Worm (Caenorhabditis elegans) whole organism, early embryonic: ENCODE data around the gene F13E9.16.
A peak's percentile ranks its signal among the peaks of the same experiment; 100 is the strongest.

Source experiments
- B0310.2 ChIP-seq: sonication (generic microtip); optimal IDR thresholded peaks from 2 replicates; lab custom pipeline; 2016; ENCODE audit warnings: mild to moderate bottlenecking, missing genetic modification characterization, missing compliant biosample characterization
- F13C5.2 ChIP-seq: sonication (generic microtip); optimal IDR thresholded peaks from 2 replicates; lab custom pipeline; 2017; ENCODE audit warnings: mild to moderate bottlenecking, missing genetic modification characterization, inconsistent platforms, missing compliant biosample characterization
- aly-1 ChIP-seq: sonication (generic microtip); optimal IDR thresholded peaks from 2 replicates; lab custom pipeline; 2016; ENCODE audit warnings: missing genetic modification characterization, missing compliant biosample characterization
- ama-1 ChIP-seq: fragments of 150-350 bp; optimal IDR thresholded peaks from 2 replicates; lab custom pipeline; 2014
- ceh-13 ChIP-seq: fragments of 200-800 bp; sonication (Bioruptor generic); optimal IDR thresholded peaks from 2 replicates; lab custom pipeline; 2018; ENCODE audit warnings: mild to moderate bottlenecking, missing genetic modification characterization, missing compliant biosample characterization
- ceh-36 ChIP-seq: sonication (generic microtip); optimal IDR thresholded peaks from 2 replicates; lab custom pipeline; 2016; ENCODE audit warnings: missing genetic modification characterization, inconsistent platforms, missing compliant biosample characterization
- ets-7 ChIP-seq: sonication (generic microtip); optimal IDR thresholded peaks from 2 replicates; lab custom pipeline; 2016; ENCODE audit warnings: missing genotype, missing genetic modification characterization, missing compliant biosample characterization
- flt-1 ChIP-seq: fragments of 200-800 bp; sonication (Bioruptor generic); IDR thresholded peaks from 2 replicates; pipeline ENCODE4 v1.3.6; 2022; ENCODE audit warnings: missing genetic modification characterization, missing compliant biosample characterization
- hmbx-1 ChIP-seq: sonication (generic microtip); optimal IDR thresholded peaks from 2 replicates; lab custom pipeline; 2016; ENCODE audit warnings: mild to moderate bottlenecking, missing genetic modification characterization, missing compliant biosample characterization
- hmg-4 ChIP-seq: fragments of 200-800 bp; sonication (Bioruptor generic); optimal IDR thresholded peaks from 2 replicates; lab custom pipeline; 2018; ENCODE audit warnings: mild to moderate bottlenecking, missing genetic modification characterization, missing compliant biosample characterization
- hnd-1 ChIP-seq: sonication (generic microtip); optimal IDR thresholded peaks from 2 replicates; lab custom pipeline; 2016; ENCODE audit warnings: missing genetic modification characterization, missing compliant biosample characterization
- pes-1 ChIP-seq: fragments of 200-800 bp; sonication (Bioruptor generic); IDR thresholded peaks from 2 replicates; pipeline ENCODE4 v1.3.6; 2022; ENCODE audit warnings: missing genetic modification reagents, missing genetic modification characterization, missing compliant biosample characterization
- scrt-1 ChIP-seq: fragments of 200-800 bp; sonication (Bioruptor generic); IDR thresholded peaks from 2 replicates; pipeline ENCODE4 v1.3.6; 2022; ENCODE audit warnings: missing genetic modification characterization, missing compliant biosample characterization
- sea-1 ChIP-seq: fragments of 200-800 bp; sonication (Bioruptor generic); conservative IDR thresholded peaks from 2 replicates; pipeline ENCODE4 v1.3.6; 2022; ENCODE audit warnings: missing genetic modification characterization, missing compliant biosample characterization
- tbx-11 ChIP-seq: fragments of 200-800 bp; sonication (Bioruptor generic); IDR thresholded peaks from 2 replicates; pipeline ENCODE4 v1.3.6; 2022; ENCODE audit warnings: missing genetic modification characterization, missing compliant biosample characterization
- tbx-37 ChIP-seq: fragments of 200-800 bp; sonication (Bioruptor generic); conservative IDR thresholded peaks from 2 replicates; pipeline ENCODE4 v1.3.6; 2022; ENCODE audit warnings: missing genetic modification reagents, missing genetic modification characterization, missing compliant biosample characterization
- tra-4 ChIP-seq: sonication (generic microtip); optimal IDR thresholded peaks from 2 replicates; lab custom pipeline; 2017; ENCODE audit warnings: missing genetic modification characterization, missing compliant biosample characterization

Gene F13E9.16

DNA sequence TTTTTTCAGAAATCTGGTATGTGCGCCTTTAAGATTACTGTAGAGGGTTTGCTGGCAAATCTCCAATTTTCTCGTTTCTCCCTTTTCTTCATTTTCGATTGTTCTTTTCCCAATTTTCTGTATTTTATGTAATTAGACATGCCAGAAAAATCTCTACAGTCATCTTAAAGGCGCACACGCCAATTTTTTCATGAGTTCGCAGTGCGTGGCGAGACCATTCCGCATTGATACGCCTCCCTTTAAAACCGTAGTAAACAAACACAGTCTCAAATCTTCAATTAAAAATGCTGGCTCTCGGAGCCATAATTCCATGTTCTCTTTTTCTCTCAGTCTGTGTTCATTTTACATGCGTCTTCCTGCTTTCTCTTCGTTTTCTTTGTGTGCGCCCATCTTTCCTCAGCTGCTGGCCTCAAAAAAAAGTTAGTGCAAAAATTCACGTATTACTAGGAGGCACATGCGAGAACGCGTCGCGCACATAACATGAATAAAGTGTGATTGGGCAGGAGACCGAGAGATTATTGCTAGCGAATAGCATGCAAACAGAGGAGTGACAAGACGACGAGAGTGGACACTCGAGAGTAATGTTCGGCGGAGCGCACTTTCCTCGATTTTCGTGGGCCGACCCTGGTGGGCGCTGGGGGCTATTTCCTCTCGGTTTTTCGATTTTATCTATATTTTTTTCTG lies 31.8 kb upstream of the F13E9.16 start:
- TF ChIP-seq hmg-4 (GFP tag; lab: Kevin White, UChicago) (peak; percentile 13), F13C5.2 (tag; lab: Kevin White, UChicago) (peak; percentile 51), hnd-1 (tag; lab: Kevin White, UChicago) (no peak), flt-1 (GFP tag; lab: Robert Waterston, UW) (no peak), scrt-1 (GFP tag; lab: Robert Waterston, UW) (no peak)

- TF ChIP-seq aly-1 (tag; lab: Kevin White, UChicago) (no peak), ceh-36 (no peak), F13C5.2 (tag; lab: Kevin White, UChicago) (no peak), tra-4 (tag; lab: Kevin White, UChicago) (no peak), flt-1 (GFP tag; lab: Robert Waterston, UW) (no peak), B0310.2 (no peak), hmbx-1 (tag; lab: Kevin White, UChicago) (no peak), pes-1 (GFP tag; lab: Robert Waterston, UW) (no peak), ceh-13 (GFP tag; lab: Kevin White, UChicago) (no peak), scrt-1 (GFP tag; lab: Robert Waterston, UW) (no peak), hmg-4 (GFP tag; lab: Kevin White, UChicago) (no peak), tbx-11 (no peak)
Observed at ce11 chrIV:10916134-10916533, 28.9 kb upstream of the F13E9.16 start.

- no peak for TF ChIP-seq hnd-1 (tag; lab: Kevin White, UChicago)
Observed at ce11 chrIV:10915388-10915787, 28.2 kb upstream of the F13E9.16 start, which contains the start of gene ZK593.3. Gene ZK593.3 (plus strand): TSS chrIV:10915688.

DNA sequence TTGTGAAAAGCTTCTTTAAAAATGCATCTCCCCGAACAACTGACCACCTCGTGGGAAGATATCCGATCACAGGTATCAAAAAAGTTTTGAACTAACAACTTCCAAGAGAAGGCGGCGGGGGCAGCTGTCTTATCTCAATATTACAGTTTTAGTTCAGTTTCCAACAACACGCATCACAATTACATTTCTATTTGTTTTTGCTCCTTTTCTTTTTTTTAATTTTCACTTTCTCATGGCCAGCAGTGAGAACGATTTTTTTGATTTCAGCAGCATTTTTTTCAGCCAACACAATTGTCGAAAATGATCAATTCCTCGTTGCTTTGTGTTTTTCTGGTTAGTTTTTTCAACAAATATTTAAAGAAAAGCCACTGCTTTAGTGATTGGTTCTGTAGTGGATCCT lies 25.9 kb upstream of the F13E9.16 start, which contains the start of gene ZK593.2:
Gene ZK593.2, plus strand, starts transcription at position 301 of the 400 bp plus-strand sequence.
- no peak for TF ChIP-seq ama-1 (lab: Kevin White, UChicago)
- no peak for TF ChIP-seq aly-1 (tag; lab: Kevin White, UChicago)
- TF ChIP-seq flt-1 (GFP tag; lab: Robert Waterston, UW) = no peak
- TF ChIP-seq sea-1 (GFP tag; lab: Robert Waterston, UW) = no peak
- TF ChIP-seq ceh-13 (GFP tag; lab: Kevin White, UChicago) = no peak
- no peak for TF ChIP-seq hmbx-1 (tag; lab: Kevin White, UChicago)
- TF ChIP-seq tbx-37 = no peak
- no peak for TF ChIP-seq B0310.2
- no peak for TF ChIP-seq tra-4 (tag; lab: Kevin White, UChicago)
- no peak for TF ChIP-seq ceh-36
- TF ChIP-seq scrt-1 (GFP tag; lab: Robert Waterston, UW) = no peak
- no peak for TF ChIP-seq tbx-11
- no peak for TF ChIP-seq pes-1 (GFP tag; lab: Robert Waterston, UW)
- TF ChIP-seq ets-7 (tag; lab: Kevin White, UChicago) = no peak
- TF ChIP-seq hmg-4 (GFP tag; lab: Kevin White, UChicago) = no peak
- no peak for TF ChIP-seq hnd-1 (tag; lab: Kevin White, UChicago)
- no peak for TF ChIP-seq F13C5.2 (tag; lab: Kevin White, UChicago)

DNA sequence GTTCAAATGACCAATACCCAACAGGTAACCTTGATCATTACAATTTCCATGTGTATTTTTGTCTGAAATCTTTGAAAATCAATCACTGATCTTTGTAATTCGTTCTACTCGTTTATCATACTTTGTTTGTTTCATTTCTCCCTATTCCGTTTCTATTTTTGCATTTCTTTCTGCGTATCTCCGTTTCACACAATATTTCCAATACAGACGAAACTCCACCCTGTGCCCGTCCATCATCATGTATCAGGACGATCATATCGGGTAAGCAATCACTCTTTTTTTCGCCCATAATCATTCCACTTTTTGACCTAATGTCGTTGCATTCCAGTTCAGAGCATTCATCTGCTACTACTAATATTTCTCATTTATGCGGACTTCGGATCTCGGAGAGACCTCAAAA lies 22.5 kb upstream of the F13E9.16 start, which contains the start of gene pyk-2:
Gene pyk-2, plus strand, starts transcription at position 206 of the 400 bp plus-strand sequence.
- no peak for TF ChIP-seq flt-1 (GFP tag; lab: Robert Waterston, UW)
- TF ChIP-seq ceh-13 (GFP tag; lab: Kevin White, UChicago) = no peak
- TF ChIP-seq ets-7 (tag; lab: Kevin White, UChicago) = no peak
- no peak for TF ChIP-seq tbx-37
- TF ChIP-seq F13C5.2 (tag; lab: Kevin White, UChicago) = no peak
- no peak for TF ChIP-seq hmg-4 (GFP tag; lab: Kevin White, UChicago)
- TF ChIP-seq ama-1 (lab: Kevin White, UChicago) = no peak
- no peak for TF ChIP-seq pes-1 (GFP tag; lab: Robert Waterston, UW)
- TF ChIP-seq B0310.2 = no peak
- TF ChIP-seq tra-4 (tag; lab: Kevin White, UChicago) = no peak
- TF ChIP-seq hmbx-1 (tag; lab: Kevin White, UChicago) = no peak

ce11 chrIV:10909206-10909605 lies 22.0 kb upstream of the F13E9.16 start, which contains the start of gene ZK596.2:
Gene ZK596.2 (minus strand): TSS chrIV:10909306.
- TF ChIP-seq tbx-11 = no peak
- TF ChIP-seq tbx-37 = no peak
- no peak for TF ChIP-seq ceh-36
- no peak for TF ChIP-seq flt-1 (GFP tag; lab: Robert Waterston, UW)
- TF ChIP-seq ets-7 (tag; lab: Kevin White, UChicago) = no peak
- TF ChIP-seq scrt-1 (GFP tag; lab: Robert Waterston, UW) = no peak
- TF ChIP-seq ama-1 (lab: Kevin White, UChicago) = no peak
- no peak for TF ChIP-seq pes-1 (GFP tag; lab: Robert Waterston, UW)
- TF ChIP-seq hmbx-1 (tag; lab: Kevin White, UChicago) = no peak
- TF ChIP-seq hmg-4 (GFP tag; lab: Kevin White, UChicago) = no peak
- no peak for TF ChIP-seq F13C5.2 (tag; lab: Kevin White, UChicago)
- TF ChIP-seq tra-4 (tag; lab: Kevin White, UChicago) = no peak
- TF ChIP-seq ceh-13 (GFP tag; lab: Kevin White, UChicago) = no peak
- no peak for TF ChIP-seq hnd-1 (tag; lab: Kevin White, UChicago)
- no peak for TF ChIP-seq sea-1 (GFP tag; lab: Robert Waterston, UW)
- TF ChIP-seq aly-1 (tag; lab: Kevin White, UChicago) = no peak
- no peak for TF ChIP-seq B0310.2

- TF ChIP-seq hmg-4 (GFP tag; lab: Kevin White, UChicago) (no peak), ama-1 (lab: Kevin White, UChicago) (no peak), B0310.2 (no peak), tbx-11 (no peak), pes-1 (GFP tag; lab: Robert Waterston, UW) (no peak), sea-1 (GFP tag; lab: Robert Waterston, UW) (no peak), F13C5.2 (tag; lab: Kevin White, UChicago) (no peak), aly-1 (tag; lab: Kevin White, UChicago) (no peak), ceh-36 (no peak)
Observed at ce11 chrIV:10904282-10904681, 17.1 kb upstream of the F13E9.16 start, which contains the start of gene ZK596.3. Gene ZK596.3 (minus strand): TSS chrIV:10904382.
